Fruit fly (Drosophila melanogaster): ENCODE results near the gene Rac1.

Gene Rac1

DNA sequence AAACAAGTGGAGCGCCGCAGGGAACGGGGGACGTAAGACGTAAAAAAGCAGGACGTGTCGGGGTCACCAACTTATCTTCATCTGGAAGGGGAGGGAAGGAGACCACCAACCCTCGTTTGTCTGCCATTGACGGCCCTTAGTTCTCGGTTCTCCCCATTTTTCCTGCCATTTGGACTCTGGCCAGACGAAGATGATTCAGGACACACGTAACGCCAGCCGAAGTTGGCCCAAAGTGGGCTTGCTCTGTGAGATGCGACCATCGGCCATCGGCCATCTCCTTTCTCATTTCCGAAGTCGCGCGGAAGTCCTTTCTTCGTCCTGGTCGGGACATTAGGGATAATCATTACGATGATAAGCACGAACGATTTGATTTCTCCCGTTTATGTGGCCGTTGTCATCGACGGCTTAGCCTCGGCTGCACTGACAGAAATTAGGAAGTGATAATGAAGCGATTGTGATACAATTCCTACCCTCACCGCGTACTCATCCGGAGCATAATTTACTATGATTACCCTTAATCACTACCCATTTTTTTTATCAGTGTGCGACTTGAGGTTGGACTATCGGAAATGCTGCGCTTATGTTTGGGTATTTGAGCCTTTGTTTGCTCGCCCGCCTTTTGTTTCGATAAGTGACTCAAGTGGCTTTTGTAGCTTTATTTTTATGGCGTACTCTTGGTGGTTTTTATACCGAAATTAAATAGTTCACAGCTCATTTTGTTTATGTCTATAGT is 21.4 kb downstream of the Rac1 start:
- TF ChIP-seq CG4854 (GFP tag; optimal IDR thresholded peaks at IDR 0.05) (no peak), dimm (GFP tag; IDR thresholded peaks at IDR 0.05) (no peak), CG9932 (GFP tag; IDR thresholded peaks at IDR 0.05) (0 out of 2 replicates have a peak, but pooled peaks have one; percentile 17), CG9797 (GFP tag; optimal IDR thresholded peaks at IDR 0.05) (no peak), gfzf (GFP tag; optimal IDR thresholded peaks at IDR 0.05) (no peak), CG2678 (tag; optimal IDR thresholded peaks at IDR 0.05) (no peak), CG3281 (GFP tag; optimal IDR thresholded peaks at IDR 0.05) (no peak), Ada2b (GFP tag; IDR thresholded peaks at IDR 0.05) (no peak), Ets65A (GFP tag) (peak; percentile 63), Max (GFP tag; optimal IDR thresholded peaks at IDR 0.05) (no peak), CG6683 (GFP tag; optimal IDR thresholded peaks at IDR 0.05) (no peak), zfh2 (GFP tag; optimal IDR thresholded peaks at IDR 0.05) (no peak), CG11398 (GFP tag; optimal IDR thresholded peaks at IDR 0.05) (no peak), nau (GFP tag; optimal IDR thresholded peaks at IDR 0.05) (no peak), CG6791 (GFP tag; IDR thresholded peaks at IDR 0.05; ENCODE audit: partially characterized antibody) (no peak), CG3847 (GFP tag; IDR thresholded peaks at IDR 0.05) (no peak), grau (tag; optimal IDR thresholded peaks at IDR 0.05) (no peak), CG8359 (GFP tag; optimal IDR thresholded peaks at IDR 0.05; ENCODE audit: borderline replicate concordance) (no peak), CG2875 (GFP tag; optimal IDR thresholded peaks at IDR 0.05) (no peak), Ptx1 (GFP tag; IDR thresholded peaks at IDR 0.05) (0 out of 2 replicates have a peak, but pooled peaks have one; percentile 12), HLHmδ (GFP tag; optimal IDR thresholded peaks at IDR 0.05) (no peak), trh (GFP tag; optimal IDR thresholded peaks at IDR 0.05) (no peak), CG12155 (GFP tag; optimal IDR thresholded peaks at IDR 0.05) (no peak), trem (tag; optimal IDR thresholded peaks at IDR 0.05) (no peak), Chrac-16 (GFP tag; optimal IDR thresholded peaks at IDR 0.05) (no peak), z (GFP tag; IDR thresholded peaks at IDR 0.05) (no peak), CG8478 (optimal IDR thresholded peaks at IDR 0.05) (no peak), CG8290 (GFP tag; optimal IDR thresholded peaks at IDR 0.05) (no peak), CG8290 (tag; optimal IDR thresholded peaks at IDR 0.05) (peak in 1 of 2 experiments; percentile 12), seq (GFP tag; IDR thresholded peaks at IDR 0.05) (no peak), hb (GFP tag; IDR thresholded peaks at IDR 0.05; ENCODE audit: partially characterized antibody) (no peak), ATbp (GFP tag; optimal IDR thresholded peaks at IDR 0.05) (no peak), ato (GFP tag; IDR thresholded peaks at IDR 0.05; ENCODE audit: partially characterized antibody) (no peak), wdn (GFP tag; IDR thresholded peaks at IDR 0.05) (no peak), abd-A (tag; optimal IDR thresholded peaks at IDR 0.05) (peak; percentile 74), HmgD (GFP tag; optimal IDR thresholded peaks at IDR 0.05) (no peak), Med (GFP tag) (peak; percentile 71), Adf1 (GFP tag; IDR thresholded peaks at IDR 0.05) (no peak), Doc2 (GFP tag; IDR thresholded peaks at IDR 0.05) (no peak), CG2712 (tag; optimal IDR thresholded peaks at IDR 0.05) (no peak), HLH4C (GFP tag; IDR thresholded peaks at IDR 0.05; ENCODE audit: partially characterized antibody) (no peak), CG16815 (GFP tag; optimal IDR thresholded peaks at IDR 0.05) (no peak), CG13296 (GFP tag; optimal IDR thresholded peaks at IDR 0.05) (no peak), CG13123 (GFP tag; optimal IDR thresholded peaks at IDR 0.05) (no peak), Mes4 (GFP tag; optimal IDR thresholded peaks at IDR 0.05) (no peak), CG17612 (GFP tag; IDR thresholded peaks at IDR 0.05) (no peak), CG13894 (tag; optimal IDR thresholded peaks at IDR 0.05) (peak; percentile 92), luna (GFP tag; optimal IDR thresholded peaks at IDR 0.05) (no peak), Deaf1 (tag; optimal IDR thresholded peaks at IDR 0.05) (peak; percentile 56), zf30C (GFP tag; optimal IDR thresholded peaks at IDR 0.05) (no peak), CG1529 (GFP tag; optimal IDR thresholded peaks at IDR 0.05) (no peak)

Data from whole organism, embryonic.